Fruit fly (Drosophila melanogaster) whole organism, embryonic: ENCODE results near the gene CG2540.

Experiments
- CG13296 ChIP-seq: fragments of 200-800 bp; sonication (Bioruptor generic); optimal IDR thresholded peaks from 3 replicates; lab custom pipeline; 2018; ENCODE audit warnings: missing biosample characterization, mild to moderate bottlenecking, missing genetic modification characterization
- CG13894 ChIP-seq: fragments of 200-800 bp; sonication (Bioruptor generic); optimal IDR thresholded peaks from 3 replicates; lab custom pipeline; 2018; ENCODE audit warnings: missing biosample characterization, mild to moderate bottlenecking, missing genetic modification characterization, moderate library complexity
- CG3838 ChIP-seq: fragments of 200-800 bp; sonication (Bioruptor generic); optimal IDR thresholded peaks from 3 replicates; lab custom pipeline; 2016; ENCODE audit warnings: missing biosample characterization, missing genetic modification characterization
- lola ChIP-seq, 3 experiments: fragments of >200 bp in 2 of 3; fragments of 200-800 bp in 1 of 3; sonication (Bioruptor generic) in 1 of 3; optimal IDR thresholded peaks; 2 replicates each; lab custom pipeline; 2017 to 2019; ENCODE audit warnings: missing biosample characterization in 3 of 3, missing genetic modification characterization in 3 of 3, mild to moderate bottlenecking in 1 of 3, moderate library complexity in 1 of 3

dm6 chrX:12600802-12601793 lies 28.6 kb upstream of the CG2540 start:
- no peak for TF ChIP-seq CG13894
- TF ChIP-seq CG3838 (GFP tag; lab: Kevin White, UChicago) = no peak
- no peak for TF ChIP-seq lola (GFP tag; optimal IDR thresholded peaks at IDR 0.05; lab: Kevin White, UChicago)
- TF ChIP-seq CG13296 = no peak
